Worm (Caenorhabditis elegans) whole organism, mixed stage, embryonic: ENCODE results near the gene frpr-3.

Source experiments
- ceh-39 ChIP-seq: fragments of 150-350 bp; optimal IDR thresholded peaks from 2 replicates; lab custom pipeline; 2014; ENCODE audit warnings: missing biosample characterization, missing genetic modification characterization
- ceh-43 ChIP-seq: fragments of 200-800 bp; sonication (Bioruptor generic); optimal IDR thresholded peaks from 2 replicates; lab custom pipeline; 2018; ENCODE audit warnings: mild to moderate bottlenecking, missing genetic modification characterization, moderate library complexity, missing compliant biosample characterization
- ces-1 ChIP-seq: fragments of 150-350 bp; optimal IDR thresholded peaks from 2 replicates; lab custom pipeline; 2014; ENCODE audit warnings: missing biosample characterization, missing genetic modification reagents, missing genetic modification characterization
- cnd-1 ChIP-seq: fragments of 200-800 bp; sonication (Bioruptor generic); optimal IDR thresholded peaks from 2 replicates; lab custom pipeline; 2018; ENCODE audit warnings: mild to moderate bottlenecking, missing genetic modification characterization, missing compliant biosample characterization
- drap-1 ChIP-seq: fragments of 200-800 bp; sonication (Bioruptor generic); optimal IDR thresholded peaks from 3 replicates; lab custom pipeline; 2018; ENCODE audit warnings: mild to moderate bottlenecking, missing genetic modification characterization, missing compliant biosample characterization
- elt-1 ChIP-seq: sonication (generic microtip); optimal IDR thresholded peaks from 2 replicates; lab custom pipeline; 2017; ENCODE audit warnings: missing genetic modification characterization, mild to moderate bottlenecking, missing compliant biosample characterization, antibody characterized with exemption, moderate library complexity, borderline replicate concordance; ENCODE audit not compliant: insufficient read depth
- elt-3 ChIP-seq: fragments of 150-350 bp; optimal IDR thresholded peaks from 2 replicates; lab custom pipeline; 2014; ENCODE audit warnings: missing biosample characterization, missing genetic modification characterization
- ham-2 ChIP-seq: fragments of 200-800 bp; sonication (Bioruptor generic); optimal IDR thresholded peaks from 2 replicates; lab custom pipeline; 2018; ENCODE audit warnings: mild to moderate bottlenecking, missing genetic modification characterization, missing compliant biosample characterization
- hlh-1 ChIP-seq: fragments of 150-350 bp; optimal IDR thresholded peaks from 2 replicates; lab custom pipeline; 2014; ENCODE audit warnings: missing biosample characterization, missing genetic modification reagents, missing genetic modification characterization
- lin-13 ChIP-seq: fragments of 150-350 bp; optimal IDR thresholded peaks from 2 replicates; lab custom pipeline; 2014; ENCODE audit warnings: missing biosample characterization, missing genetic modification characterization
- lin-32 ChIP-seq: fragments of 200-800 bp; sonication (Bioruptor generic); optimal IDR thresholded peaks from 2 replicates; lab custom pipeline; 2018; ENCODE audit warnings: mild to moderate bottlenecking, missing genetic modification characterization, missing compliant biosample characterization
- lsy-2 ChIP-seq: fragments of 150-350 bp; optimal IDR thresholded peaks from 2 replicates; lab custom pipeline; 2014; ENCODE audit warnings: missing biosample characterization, missing genetic modification characterization
- mab-5 ChIP-seq: fragments of 150-350 bp; optimal IDR thresholded peaks from 2 replicates; lab custom pipeline; 2014; ENCODE audit warnings: missing biosample characterization, missing genetic modification characterization
- mep-1 ChIP-seq: fragments of 150-350 bp; optimal IDR thresholded peaks from 2 replicates; lab custom pipeline; 2017; ENCODE audit warnings: missing biosample characterization, missing genetic modification reagents, missing genetic modification characterization, inconsistent platforms
- mls-2 ChIP-seq: sonication (generic microtip); optimal IDR thresholded peaks from 2 replicates; lab custom pipeline; 2016; ENCODE audit warnings: mild to moderate bottlenecking, missing genetic modification characterization, moderate library complexity, missing compliant biosample characterization
- nhr-12 ChIP-seq: fragments of 150-350 bp; optimal IDR thresholded peaks from 2 replicates; lab custom pipeline; 2014; ENCODE audit warnings: missing biosample characterization, missing genetic modification characterization
- nhr-2 ChIP-seq: fragments of 150-350 bp; optimal IDR thresholded peaks from 2 replicates; lab custom pipeline; 2014; ENCODE audit warnings: missing biosample characterization, missing genetic modification characterization
- nhr-237 ChIP-seq: fragments of 150-350 bp; optimal IDR thresholded peaks from 2 replicates; lab custom pipeline; 2014; ENCODE audit warnings: missing biosample characterization, missing genetic modification characterization
- nhr-28 ChIP-seq: fragments of 150-350 bp; optimal IDR thresholded peaks from 2 replicates; lab custom pipeline; 2014; ENCODE audit warnings: missing biosample characterization, missing genetic modification characterization
- pha-4 ChIP-seq: fragments of 150-350 bp; optimal IDR thresholded peaks from 2 replicates; lab custom pipeline; 2018; ENCODE audit warnings: missing biosample characterization, missing genetic modification reagents, missing genetic modification characterization
- snpc-4 ChIP-seq: fragments of 150-350 bp; optimal IDR thresholded peaks from 2 replicates; lab custom pipeline; 2014; ENCODE audit warnings: missing biosample characterization, missing genetic modification characterization
- sptf-1 ChIP-seq: sonication (generic microtip); optimal IDR thresholded peaks from 2 replicates; lab custom pipeline; 2017; ENCODE audit warnings: mild to moderate bottlenecking, missing genetic modification characterization, moderate library complexity, missing compliant biosample characterization
- tbx-8 ChIP-seq: fragments of 200-800 bp; sonication (Bioruptor generic); optimal IDR thresholded peaks from 2 replicates; lab custom pipeline; 2018; ENCODE audit warnings: mild to moderate bottlenecking, missing genetic modification characterization, moderate library complexity, missing compliant biosample characterization
- unc-120 ChIP-seq: sonication (generic microtip); optimal IDR thresholded peaks from 2 replicates; lab custom pipeline; 2017; ENCODE audit warnings: missing genetic modification characterization, missing compliant biosample characterization; ENCODE audit not compliant: poor library complexity, severe bottlenecking
- unc-39 ChIP-seq: fragments of 150-350 bp; optimal IDR thresholded peaks from 2 replicates; lab custom pipeline; 2014; ENCODE audit warnings: missing biosample characterization, missing genetic modification characterization
- unc-62 ChIP-seq: fragments of 150-350 bp; optimal IDR thresholded peaks from 2 replicates; lab custom pipeline; 2014; ENCODE audit warnings: missing biosample characterization, missing genetic modification reagents, missing genetic modification characterization
- zip-8 ChIP-seq: fragments of 150-350 bp; optimal IDR thresholded peaks from 2 replicates; lab custom pipeline; 2014; ENCODE audit warnings: missing biosample characterization, missing genetic modification characterization
- ztf-11 ChIP-seq: fragments of 150-350 bp; optimal IDR thresholded peaks from 2 replicates; lab custom pipeline; 2014; ENCODE audit warnings: missing biosample characterization, missing genetic modification characterization

frpr-3 gene

DNA sequence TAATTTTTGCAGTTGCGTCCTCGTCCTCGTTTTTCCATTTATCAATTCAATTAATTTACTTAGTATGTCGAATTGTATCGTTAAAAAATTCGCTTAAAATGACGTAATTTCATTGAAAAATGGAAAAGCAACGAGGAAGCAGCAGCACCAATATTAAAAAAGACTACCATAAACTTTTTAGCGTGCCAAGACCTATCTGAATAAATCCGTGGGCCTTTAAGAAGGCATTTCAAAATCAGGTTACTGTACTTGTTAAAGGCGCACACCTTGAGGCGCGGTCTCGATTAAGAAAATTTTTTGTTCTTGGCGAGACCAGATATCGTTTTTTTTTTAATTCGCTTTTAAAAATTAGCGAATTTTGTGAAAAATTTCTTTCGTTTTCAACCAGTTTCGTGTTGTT is 2.6 kb downstream of the frpr-3 start:
- TF ChIP-seq mep-1 (tag; lab: Kevin White, UChicago) (no peak), lsy-2 (tag; lab: Kevin White, UChicago) (no peak), hlh-1 (tag; lab: Kevin White, UChicago) (no peak), unc-39 (tag; lab: Kevin White, UChicago) (no peak)

DNA sequence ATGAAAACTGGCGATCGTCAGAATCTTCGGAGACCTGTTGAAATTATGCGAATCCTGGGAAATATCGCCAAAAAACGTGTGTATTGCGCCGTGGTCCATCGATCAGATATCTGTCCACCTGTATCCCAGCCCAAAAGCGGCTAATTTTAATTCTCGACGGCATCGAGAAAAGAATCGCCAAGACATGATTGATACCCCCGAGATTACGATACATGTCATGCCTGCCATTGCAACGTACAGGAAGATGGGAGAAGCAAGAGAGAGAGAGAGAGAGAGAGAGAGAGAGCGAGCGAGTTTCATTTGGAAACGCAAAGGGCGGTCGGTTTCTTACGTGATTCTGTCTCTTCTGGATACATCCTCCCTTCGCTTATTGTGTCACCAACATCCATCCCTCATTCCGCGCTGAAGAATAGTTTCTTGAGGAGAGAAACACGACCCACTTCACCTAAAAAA is 3.1 kb downstream of the frpr-3 start, which contains the start of gene grl-10:
Gene grl-10, plus strand, starts transcription at position 403 of the 453 bp plus-strand sequence.
- no peak for TF ChIP-seq tbx-8 (GFP tag; lab: Kevin White, UChicago)
- TF ChIP-seq cnd-1 (tag; lab: Kevin White, UChicago), result no peak
- TF ChIP-seq ham-2 (GFP tag; lab: Kevin White, UChicago), result peak; percentile 28
- no peak for TF ChIP-seq lsy-2 (tag; lab: Kevin White, UChicago)
- TF ChIP-seq elt-1 (tag; lab: Kevin White, UChicago), result peak; percentile 70
- TF ChIP-seq ceh-43, result no peak
- no peak for TF ChIP-seq mab-5 (tag; lab: Kevin White, UChicago)

DNA sequence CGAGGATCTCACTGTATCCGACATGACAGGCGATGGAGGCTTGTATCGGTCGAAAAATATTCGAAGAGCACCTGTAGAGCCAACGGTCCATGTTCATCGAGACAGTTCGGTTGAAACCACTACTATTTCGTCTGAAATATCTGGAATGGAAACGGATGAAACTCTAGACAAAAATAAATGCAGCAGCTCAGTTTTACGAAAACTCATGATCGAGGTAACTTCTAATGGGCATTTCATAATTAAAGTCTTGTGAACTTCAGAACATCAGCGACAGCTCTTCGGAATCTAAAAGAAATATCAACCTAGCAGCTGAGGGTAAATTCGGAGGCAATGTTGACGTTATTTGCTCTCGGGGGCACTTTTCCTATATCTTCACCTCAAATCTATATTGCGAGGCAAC is 4.2 kb downstream of the frpr-3 start:
- TF ChIP-seq nhr-237 (tag; lab: Kevin White, UChicago) (no peak), lsy-2 (tag; lab: Kevin White, UChicago) (no peak), hlh-1 (tag; lab: Kevin White, UChicago) (no peak), elt-1 (tag; lab: Kevin White, UChicago) (no peak)
- TF ChIP-seq, all 35 proteins: peak for 0

- TF ChIP-seq lin-32 (GFP tag; lab: Kevin White, UChicago) (no peak), elt-3 (tag; lab: Kevin White, UChicago) (no peak), unc-120 (peak; percentile 24), ham-2 (GFP tag; lab: Kevin White, UChicago) (peak; percentile 54), ces-1 (peak; percentile 70), hlh-1 (tag; lab: Kevin White, UChicago) (peak; percentile 56), nhr-237 (tag; lab: Kevin White, UChicago) (peak; percentile 92), cnd-1 (tag; lab: Kevin White, UChicago) (no peak), unc-62 (GFP tag; lab: Kevin White, UChicago) (peak; percentile 19), pha-4 (tag; lab: Kevin White, UChicago) (peak; percentile 85), ztf-11 (tag; lab: Kevin White, UChicago) (peak; percentile 8), mep-1 (tag; lab: Kevin White, UChicago) (peak; percentile 91), sptf-1 (tag; lab: Kevin White, UChicago) (peak; percentile 64), ceh-39 (tag; lab: Kevin White, UChicago) (peak; percentile 79), lin-13 (tag; lab: Kevin White, UChicago) (peak; percentile 75), lsy-2 (tag; lab: Kevin White, UChicago) (peak; percentile 85), nhr-28 (no peak), mls-2 (tag; lab: Kevin White, UChicago) (peak; percentile 31)
Measured at ce11 chrV:7776029-7776628, 5.1 kb downstream of the frpr-3 start, which contains the start of the genes rpl-39 and rps-30. rpl-39 (minus strand) TSS chrV:7776079. rps-30 (plus strand) TSS chrV:7776578.

- no peak for TF ChIP-seq ztf-11 (tag; lab: Kevin White, UChicago)
- TF ChIP-seq mls-2 (tag; lab: Kevin White, UChicago), result no peak
- TF ChIP-seq lin-32 (GFP tag; lab: Kevin White, UChicago), result no peak
- TF ChIP-seq sptf-1 (tag; lab: Kevin White, UChicago), result no peak
- TF ChIP-seq zip-8 (tag; lab: Kevin White, UChicago), result no peak
- TF ChIP-seq hlh-1 (tag; lab: Kevin White, UChicago), result no peak
- no peak for TF ChIP-seq lsy-2 (tag; lab: Kevin White, UChicago)
- no peak for TF ChIP-seq nhr-12 (tag; lab: Kevin White, UChicago)
- no peak for TF ChIP-seq nhr-2
- TF ChIP-seq mab-5 (tag; lab: Kevin White, UChicago), result no peak
- no peak for TF ChIP-seq elt-1 (tag; lab: Kevin White, UChicago)
- TF ChIP-seq pha-4 (tag; lab: Kevin White, UChicago), result no peak
- no peak for TF ChIP-seq ceh-39 (tag; lab: Kevin White, UChicago)
- TF ChIP-seq cnd-1 (tag; lab: Kevin White, UChicago), result no peak
- no peak for TF ChIP-seq drap-1 (GFP tag; lab: Kevin White, UChicago)
- TF ChIP-seq snpc-4, result no peak
- TF ChIP-seq ham-2 (GFP tag; lab: Kevin White, UChicago), result no peak
Measured at ce11 chrV:7777098-7777497, 6.0 kb downstream of the frpr-3 start, which contains the start of gene C26F1.3. C26F1.3 (plus strand) TSS chrV:7777300.
